Worm (Caenorhabditis elegans): ENCODE measurements around the gene C14A4.9.

The C14A4.9 gene

DNA sequence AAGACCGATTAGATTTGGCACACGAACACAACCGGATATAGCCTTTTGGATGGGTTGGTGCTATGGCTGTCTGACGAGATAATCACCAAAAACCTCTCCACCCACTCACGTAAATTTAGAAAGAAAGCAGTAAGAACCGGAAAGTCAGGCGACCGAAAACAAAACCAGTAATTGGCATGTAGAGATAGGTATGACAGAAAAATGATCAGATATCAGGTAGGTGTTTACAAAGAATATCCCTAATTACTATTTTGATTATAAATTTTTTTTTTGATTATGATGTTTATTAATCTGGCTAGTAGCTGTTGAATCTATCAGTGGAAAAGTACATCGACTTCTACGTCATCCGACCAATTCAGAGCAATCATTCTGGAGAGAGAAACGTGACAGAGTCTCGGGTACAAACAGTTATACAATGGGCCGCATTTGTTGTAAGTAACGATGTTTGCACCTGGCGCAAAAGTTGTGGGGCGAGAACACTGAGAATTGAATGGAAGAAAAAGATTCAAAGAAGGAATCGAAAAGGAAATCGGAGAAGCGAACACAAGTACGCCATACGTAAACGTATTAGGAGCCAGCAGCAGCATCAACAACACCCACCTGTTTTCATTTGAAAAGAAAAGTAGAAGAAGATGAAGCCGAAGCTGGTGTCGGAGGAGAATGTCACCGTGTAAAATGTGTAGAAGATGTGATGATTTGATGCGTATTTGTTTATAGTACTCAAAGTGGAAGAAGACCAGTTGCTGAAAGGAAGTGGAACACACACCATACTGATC is 48.1 kb upstream of the C14A4.9 start (continued):
- TF ChIP-seq egl-27 (tag; optimal IDR thresholded peaks at IDR 0.05) (no peak), blmp-1 (tag; optimal IDR thresholded peaks at IDR 0.05) (peak; percentile 28), nhr-85 (tag) (peak; percentile 20), nhr-20 (tag; optimal IDR thresholded peaks at IDR 0.05) (peak; percentile 39), pax-3 (tag; optimal IDR thresholded peaks at IDR 0.05) (no peak), dsc-1 (tag; optimal IDR thresholded peaks at IDR 0.05) (peak; percentile 32), snu-23 (GFP tag; optimal IDR thresholded peaks at IDR 0.05) (peak; percentile 12), nhr-90 (tag; optimal IDR thresholded peaks at IDR 0.05; ENCODE audit: poor library complexity) (peak; percentile 47), skn-1 (tag; optimal IDR thresholded peaks at IDR 0.05) (peak; percentile 5), isw-1 (GFP tag; IDR thresholded peaks at IDR 0.05) (no peak), nhr-19 (GFP tag; conservative IDR thresholded peaks at IDR 0.05) (0 out of 2 replicates have a peak, but pooled peaks have one; percentile 19), nhr-47 (tag; optimal IDR thresholded peaks at IDR 0.05) (peak; percentile 38), nhr-28 (tag; optimal IDR thresholded peaks at IDR 0.05) (no peak)

DNA sequence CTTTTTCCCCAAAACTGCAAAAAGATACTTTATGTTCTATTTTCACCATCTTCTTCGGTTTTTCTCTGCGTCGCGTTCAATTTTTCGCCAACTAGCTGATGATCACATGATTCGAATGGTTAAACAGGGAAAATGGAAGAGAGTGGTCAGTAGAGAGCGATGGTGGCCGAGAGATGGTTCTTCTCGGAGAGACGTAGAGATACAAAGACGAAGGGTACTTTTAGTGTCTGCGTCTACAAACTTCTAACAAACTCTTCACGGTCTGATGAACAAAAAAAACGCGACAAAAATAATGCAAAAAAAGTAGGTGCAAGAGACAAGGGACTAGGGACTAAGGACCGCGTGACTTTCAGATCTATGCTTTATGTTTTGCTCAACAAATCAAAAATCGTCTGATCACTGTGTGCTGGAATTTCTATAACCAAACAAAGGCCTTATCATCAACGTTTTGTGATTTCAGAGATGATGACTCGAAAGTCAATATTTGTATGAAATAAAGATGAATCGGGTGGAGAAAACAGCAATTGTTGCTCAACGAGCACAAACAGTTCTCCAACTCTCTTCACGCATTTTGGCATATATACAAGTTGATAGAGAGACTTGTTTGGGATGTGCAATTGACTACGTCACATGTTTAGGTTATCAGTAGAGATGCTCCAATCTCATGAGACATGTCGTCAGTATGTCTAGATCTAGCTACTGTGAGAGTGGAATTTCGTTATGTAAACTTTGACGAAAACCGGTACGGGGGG is 47.0 kb upstream of the C14A4.9 start:
- TF ChIP-seq unc-62 (GFP tag; optimal IDR thresholded peaks at IDR 0.05) (no peak), snpc-4 (tag; optimal IDR thresholded peaks at IDR 0.05) (peak; percentile 77), C16A3.4 (tag; optimal IDR thresholded peaks at IDR 0.05) (peak; percentile 87), lin-13 (GFP tag; optimal IDR thresholded peaks at IDR 0.05) (peak; percentile 95), hpl-2 (GFP tag; optimal IDR thresholded peaks at IDR 0.05) (peak; percentile 93), ceh-63 (GFP tag; optimal IDR thresholded peaks at IDR 0.05) (peak; percentile 21), isw-1 (GFP tag; IDR thresholded peaks at IDR 0.05) (peak; percentile 80), ceh-82 (tag; optimal IDR thresholded peaks at IDR 0.05) (peak; percentile 81 to 88 (median 87)), nhr-85 (tag) (peak; percentile 100), pqm-1 (tag; optimal IDR thresholded peaks at IDR 0.05) (no peak), tbx-2 (tag; optimal IDR thresholded peaks at IDR 0.05) (peak; percentile 98), C34B4.2 (tag; optimal IDR thresholded peaks at IDR 0.05) (no peak), aha-1 (tag; optimal IDR thresholded peaks at IDR 0.05) (peak; percentile 87), rnt-1 (tag; optimal IDR thresholded peaks at IDR 0.05) (peak; percentile 88), hlh-4 (tag; optimal IDR thresholded peaks at IDR 0.05) (no peak), sox-4 (tag; optimal IDR thresholded peaks at IDR 0.05) (peak; percentile 72), unc-98 (GFP tag; IDR thresholded peaks at IDR 0.05) (no peak), dpl-1 (GFP tag; optimal IDR thresholded peaks at IDR 0.05) (peak; percentile 67 to 75 (median 72)), mdl-1 (tag; optimal IDR thresholded peaks at IDR 0.05) (peak; percentile 32 to 96), ets-5 (GFP tag; IDR thresholded peaks at IDR 0.05) (no peak), ceh-90 (tag; optimal IDR thresholded peaks at IDR 0.05) (peak; percentile 11), nhr-20 (tag; optimal IDR thresholded peaks at IDR 0.05) (peak; percentile 97), nhr-237 (tag; optimal IDR thresholded peaks at IDR 0.05) (peak; percentile 92), zip-4 (GFP tag; optimal IDR thresholded peaks at IDR 0.05) (peak; percentile 63), vab-15 (tag; optimal IDR thresholded peaks at IDR 0.05) (peak; percentile 21), tlp-1 (tag; optimal IDR thresholded peaks at IDR 0.05) (no peak), F16B12.6 (tag; optimal IDR thresholded peaks at IDR 0.05) (peak; percentile 49), egl-27 (tag; optimal IDR thresholded peaks at IDR 0.05) (peak; percentile 75 to 94), lin-14 (GFP tag; optimal IDR thresholded peaks at IDR 0.05) (peak; percentile 99), ceh-8 (GFP tag; optimal IDR thresholded peaks at IDR 0.05) (peak; percentile 85), xbp-1 (tag; optimal IDR thresholded peaks at IDR 0.05) (peak; percentile 90), jun-1 (tag; optimal IDR thresholded peaks at IDR 0.05) (peak; percentile 95), fos-1 (tag; optimal IDR thresholded peaks at IDR 0.05) (peak; percentile 91), hlh-17 (GFP tag; optimal IDR thresholded peaks at IDR 0.05; ENCODE audit: borderline replicate concordance) (no peak), nhr-90 (tag; optimal IDR thresholded peaks at IDR 0.05; ENCODE audit: poor library complexity) (peak; percentile 95), grh-1 (GFP tag; IDR thresholded peaks at IDR 0.05) (peak; percentile 93), lin-39 (tag; optimal IDR thresholded peaks at IDR 0.05) (peak; percentile 85), mef-2 (tag; optimal IDR thresholded peaks at IDR 0.05) (peak; percentile 94), lin-35 (GFP tag; optimal IDR thresholded peaks at IDR 0.05) (peak; percentile 82 to 89)

Measured in whole organism, L1 larva.